Fruit fly (Drosophila melanogaster) whole organism, embryonic: ENCODE measurements around the gene CG8562.

ENCODE experiments used
- Blimp-1 ChIP-seq: fragments of 200-800 bp; sonication (Bioruptor generic); optimal IDR thresholded peaks from 3 replicates; lab custom pipeline; 2018; ENCODE audit warnings: missing biosample characterization, missing genetic modification characterization, mild to moderate bottlenecking, moderate library complexity, missing genetic modification reagents
- CG14014 ChIP-seq: fragments of 200-800 bp; sonication (Bioruptor generic); IDR thresholded peaks from 2 replicates; pipeline ENCODE4 v1.3.6; 2022; ENCODE audit warnings: missing biosample characterization, missing genetic modification characterization
- CG15073 ChIP-seq: fragments of 200-800 bp; sonication (Bioruptor generic); optimal IDR thresholded peaks from 2 replicates; lab custom pipeline; 2016; ENCODE audit warnings: missing biosample characterization, missing genetic modification characterization
- CG16815 ChIP-seq: fragments of 200-800 bp; sonication (Bioruptor generic); optimal IDR thresholded peaks from 3 replicates; lab custom pipeline; 2017; ENCODE audit warnings: missing biosample characterization, mild to moderate bottlenecking, missing genetic modification characterization
- CG17186 ChIP-seq: fragments of 200-800 bp; sonication (Bioruptor generic); optimal IDR thresholded peaks from 3 replicates; lab custom pipeline; 2017; ENCODE audit warnings: missing biosample characterization, missing genetic modification reagents, missing genetic modification characterization
- CG1832 ChIP-seq: fragments of 200-800 bp; sonication (Bioruptor generic); optimal IDR thresholded peaks from 2 replicates; lab custom pipeline; 2017; ENCODE audit warnings: missing biosample characterization, mild to moderate bottlenecking, missing genetic modification characterization, inconsistent platforms
- CG18619 ChIP-seq: fragments of 200-800 bp; sonication (Bioruptor generic); optimal IDR thresholded peaks from 3 replicates; lab custom pipeline; 2017; ENCODE audit warnings: missing biosample characterization, mild to moderate bottlenecking, missing genetic modification characterization
- CG2129 ChIP-seq: fragments of 200-800 bp; sonication (Bioruptor generic); IDR thresholded peaks from 2 replicates; pipeline ENCODE4 v1.3.6; 2022; ENCODE audit warnings: missing biosample characterization, missing genetic modification characterization; ENCODE audit not compliant: partially characterized antibody
- CG2199 ChIP-seq: fragments of 200-800 bp; sonication (Bioruptor generic); IDR thresholded peaks from 3 replicates; pipeline ENCODE4 v1.3.6; 2022; ENCODE audit warnings: missing biosample characterization, missing genetic modification characterization
- CG2202 ChIP-seq: fragments of 200-800 bp; sonication (Bioruptor generic); optimal IDR thresholded peaks from 2 replicates; lab custom pipeline; 2018; ENCODE audit warnings: missing biosample characterization, mild to moderate bottlenecking, missing genetic modification characterization
- CG2678 ChIP-seq: fragments of 200-800 bp; sonication (Bioruptor generic); optimal IDR thresholded peaks from 3 replicates; lab custom pipeline; 2019; ENCODE audit warnings: missing biosample characterization, mild to moderate bottlenecking, missing genetic modification characterization, moderate library complexity
- CG43689 ChIP-seq: fragments of 200-800 bp; sonication (Bioruptor generic); IDR thresholded peaks from 2 replicates; pipeline ENCODE4 v1.3.6; 2022; ENCODE audit warnings: missing biosample characterization, missing genetic modification characterization
- CG6175 ChIP-seq: fragments of 200-800 bp; sonication (Bioruptor generic); IDR thresholded peaks from 3 replicates; pipeline ENCODE4 v1.3.6; 2022; ENCODE audit warnings: missing biosample characterization, missing genetic modification characterization
- CG6683 ChIP-seq: fragments of 200-800 bp; sonication (Bioruptor generic); optimal IDR thresholded peaks from 2 replicates; lab custom pipeline; 2017; ENCODE audit warnings: missing biosample characterization, mild to moderate bottlenecking, missing genetic modification characterization, missing genetic modification reagents
- CG6689 ChIP-seq: fragments of 200-800 bp; sonication (Bioruptor generic); IDR thresholded peaks from 2 replicates; pipeline ENCODE4 v1.3.6; 2022; ENCODE audit warnings: missing biosample characterization, missing genetic modification characterization
- CG6791 ChIP-seq: fragments of 200-800 bp; sonication (Bioruptor generic); IDR thresholded peaks from 3 replicates; pipeline ENCODE4 v1.3.6; 2022; ENCODE audit warnings: missing biosample characterization, missing genetic modification characterization; ENCODE audit not compliant: partially characterized antibody
- CG8290 ChIP-seq, 3 experiments: fragments of 200-800 bp; sonication (Bioruptor generic); optimal IDR thresholded peaks; 2 replicates each; lab custom pipeline; 2016 to 2019; ENCODE audit warnings: missing biosample characterization in 3 of 3, missing genetic modification characterization in 3 of 3, mild to moderate bottlenecking in 2 of 3, moderate library complexity in 1 of 3
- CG8359 ChIP-seq: fragments of 200-800 bp; sonication (Bioruptor generic); optimal IDR thresholded peaks from 2 replicates; lab custom pipeline; 2017; ENCODE audit warnings: missing biosample characterization, mild to moderate bottlenecking, missing genetic modification characterization, borderline replicate concordance
- CG8388 ChIP-seq: fragments of 200-800 bp; sonication (Bioruptor generic); optimal IDR thresholded peaks from 2 replicates; lab custom pipeline; 2019; ENCODE audit warnings: missing biosample characterization, mild to moderate bottlenecking, missing genetic modification characterization, moderate library complexity
- Dbx ChIP-seq: fragments of 200-800 bp; sonication (Bioruptor generic); IDR thresholded peaks from 3 replicates; pipeline ENCODE4 v1.3.6; 2022; ENCODE audit warnings: missing biosample characterization, missing genetic modification characterization
- Drgx ChIP-seq: fragments of 200-800 bp; sonication (Bioruptor generic); IDR thresholded peaks from 2 replicates; pipeline ENCODE4 v1.3.6; 2022; ENCODE audit warnings: missing biosample characterization, missing genetic modification characterization
- Elba2 ChIP-seq: fragments of 200-800 bp; sonication (Bioruptor generic); optimal IDR thresholded peaks from 3 replicates; lab custom pipeline; 2016; ENCODE audit warnings: missing biosample characterization, missing genetic modification characterization
- Hand ChIP-seq: fragments of 200-800 bp; sonication (Bioruptor generic); optimal IDR thresholded peaks from 2 replicates; lab custom pipeline; 2017; ENCODE audit warnings: mild to moderate bottlenecking, missing biosample characterization, missing genetic modification reagents, missing genetic modification characterization
- Hey ChIP-seq: fragments of 200-800 bp; sonication (Bioruptor generic); optimal IDR thresholded peaks from 3 replicates; lab custom pipeline; 2018; ENCODE audit warnings: missing biosample characterization, mild to moderate bottlenecking, missing genetic modification characterization
- Lhr ChIP-seq: fragments of 200-800 bp; sonication (Bioruptor generic); optimal IDR thresholded peaks from 3 replicates; lab custom pipeline; 2017; ENCODE audit warnings: mild to moderate bottlenecking, missing biosample characterization, missing genetic modification reagents, missing genetic modification characterization
- Mad ChIP-seq: fragments of 200-800 bp; sonication (Bioruptor generic); optimal IDR thresholded peaks from 2 replicates; lab custom pipeline; 2016; ENCODE audit warnings: missing biosample characterization, missing genetic modification characterization
- Poxn ChIP-seq: fragments of 200-800 bp; sonication (Bioruptor generic); IDR thresholded peaks from 2 replicates; pipeline ENCODE4 v1.3.6; 2022; ENCODE audit warnings: missing biosample characterization, missing genetic modification characterization
- Six4 ChIP-seq: fragments of 200-800 bp; sonication (Bioruptor generic); optimal IDR thresholded peaks from 2 replicates; lab custom pipeline; 2016; ENCODE audit warnings: missing biosample characterization, missing genetic modification characterization
- Sox100B ChIP-seq: fragments of 200-800 bp; sonication (Bioruptor generic); optimal IDR thresholded peaks from 3 replicates; lab custom pipeline; 2018; ENCODE audit warnings: missing biosample characterization, mild to moderate bottlenecking, missing genetic modification characterization
- Vsx1 ChIP-seq: fragments of 200-800 bp; sonication (Bioruptor generic); optimal IDR thresholded peaks from 2 replicates; lab custom pipeline; 2017; ENCODE audit warnings: missing biosample characterization, mild to moderate bottlenecking, missing genetic modification characterization, missing genetic modification reagents
- bbx ChIP-seq: fragments of 200-800 bp; sonication (Bioruptor generic); IDR thresholded peaks from 2 replicates; pipeline ENCODE4 v1.3.6; 2022; ENCODE audit warnings: missing biosample characterization, missing genetic modification characterization; ENCODE audit not compliant: partially characterized antibody
- bcd ChIP-seq: fragments of 200-800 bp; sonication (Bioruptor generic); optimal IDR thresholded peaks from 2 replicates; lab custom pipeline; 2017; ENCODE audit warnings: missing biosample characterization, mild to moderate bottlenecking, missing genetic modification characterization
- chif ChIP-seq, 2 experiments: fragments of 200-800 bp; sonication (Bioruptor generic); optimal IDR thresholded peaks; 3 replicates each; lab custom pipeline; 2016; ENCODE audit warnings: missing biosample characterization in 2 of 2, missing genetic modification characterization in 2 of 2
- chm ChIP-seq: fragments of 200-800 bp; sonication (Bioruptor generic); IDR thresholded peaks from 2 replicates; pipeline ENCODE4 v1.3.6; 2022; ENCODE audit warnings: missing biosample characterization, missing genetic modification characterization
- ci ChIP-seq: fragments of 200-800 bp; sonication (Bioruptor generic); IDR thresholded peaks from 3 replicates; pipeline ENCODE4 v1.3.6; 2022; ENCODE audit warnings: missing biosample characterization, missing genetic modification characterization
- dimm ChIP-seq: fragments of 200-800 bp; sonication (Bioruptor generic); IDR thresholded peaks from 2 replicates; pipeline ENCODE4 v1.3.6; 2022; ENCODE audit warnings: missing biosample characterization, missing genetic modification characterization
- gsb ChIP-seq: fragments of 200-800 bp; sonication (Bioruptor generic); IDR thresholded peaks from 2 replicates; pipeline ENCODE4 v1.3.6; 2022; ENCODE audit warnings: missing biosample characterization, missing genetic modification characterization
- inv ChIP-seq: fragments of 200-800 bp; sonication (Bioruptor generic); IDR thresholded peaks from 2 replicates; pipeline ENCODE4 v1.3.6; 2022; ENCODE audit warnings: missing biosample characterization, missing genetic modification characterization; ENCODE audit not compliant: partially characterized antibody
- jumu ChIP-seq: fragments of 200-800 bp; sonication (Bioruptor generic); optimal IDR thresholded peaks from 3 replicates; lab custom pipeline; 2016; ENCODE audit warnings: missing biosample characterization, missing genetic modification characterization
- kah ChIP-seq: fragments of 200-800 bp; sonication (Bioruptor generic); optimal IDR thresholded peaks from 2 replicates; lab custom pipeline; 2018; ENCODE audit warnings: missing biosample characterization, mild to moderate bottlenecking, missing genetic modification characterization
- org-1 ChIP-seq: fragments of 200-800 bp; sonication (Bioruptor generic); optimal IDR thresholded peaks from 2 replicates; lab custom pipeline; 2017; ENCODE audit warnings: missing biosample characterization, missing genetic modification characterization
- pb ChIP-seq: fragments of 200-800 bp; sonication (Bioruptor generic); optimal IDR thresholded peaks from 3 replicates; lab custom pipeline; 2016; ENCODE audit warnings: missing biosample characterization, missing genetic modification characterization
- peb ChIP-seq: fragments of 200-800 bp; sonication (Bioruptor generic); IDR thresholded peaks from 2 replicates; pipeline ENCODE4 v1.3.6; 2022; ENCODE audit warnings: missing biosample characterization, missing genetic modification characterization
- ranshi ChIP-seq: fragments of 200-800 bp; sonication (Bioruptor generic); IDR thresholded peaks from 2 replicates; pipeline ENCODE4 v1.3.6; 2022; ENCODE audit warnings: missing biosample characterization, missing genetic modification characterization
- scrt ChIP-seq: fragments of 200-800 bp; sonication (Bioruptor generic); optimal IDR thresholded peaks from 2 replicates; lab custom pipeline; 2018; ENCODE audit warnings: missing biosample characterization, mild to moderate bottlenecking, missing genetic modification characterization, moderate library complexity
- sens ChIP-seq: fragments of 200-800 bp; sonication (Bioruptor generic); peaks from one replicate; lab custom pipeline; 2016; ENCODE audit warnings: missing biosample characterization, missing genetic modification characterization
- trh ChIP-seq: fragments of 200-800 bp; sonication (Bioruptor generic); optimal IDR thresholded peaks from 2 replicates; lab custom pipeline; 2016; ENCODE audit warnings: missing biosample characterization, missing genetic modification characterization
- usp ChIP-seq: fragments of >200 bp; optimal IDR thresholded peaks from 2 replicates; lab custom pipeline; 2017; ENCODE audit warnings: missing biosample characterization, missing genetic modification characterization

CG8562 gene

DNA sequence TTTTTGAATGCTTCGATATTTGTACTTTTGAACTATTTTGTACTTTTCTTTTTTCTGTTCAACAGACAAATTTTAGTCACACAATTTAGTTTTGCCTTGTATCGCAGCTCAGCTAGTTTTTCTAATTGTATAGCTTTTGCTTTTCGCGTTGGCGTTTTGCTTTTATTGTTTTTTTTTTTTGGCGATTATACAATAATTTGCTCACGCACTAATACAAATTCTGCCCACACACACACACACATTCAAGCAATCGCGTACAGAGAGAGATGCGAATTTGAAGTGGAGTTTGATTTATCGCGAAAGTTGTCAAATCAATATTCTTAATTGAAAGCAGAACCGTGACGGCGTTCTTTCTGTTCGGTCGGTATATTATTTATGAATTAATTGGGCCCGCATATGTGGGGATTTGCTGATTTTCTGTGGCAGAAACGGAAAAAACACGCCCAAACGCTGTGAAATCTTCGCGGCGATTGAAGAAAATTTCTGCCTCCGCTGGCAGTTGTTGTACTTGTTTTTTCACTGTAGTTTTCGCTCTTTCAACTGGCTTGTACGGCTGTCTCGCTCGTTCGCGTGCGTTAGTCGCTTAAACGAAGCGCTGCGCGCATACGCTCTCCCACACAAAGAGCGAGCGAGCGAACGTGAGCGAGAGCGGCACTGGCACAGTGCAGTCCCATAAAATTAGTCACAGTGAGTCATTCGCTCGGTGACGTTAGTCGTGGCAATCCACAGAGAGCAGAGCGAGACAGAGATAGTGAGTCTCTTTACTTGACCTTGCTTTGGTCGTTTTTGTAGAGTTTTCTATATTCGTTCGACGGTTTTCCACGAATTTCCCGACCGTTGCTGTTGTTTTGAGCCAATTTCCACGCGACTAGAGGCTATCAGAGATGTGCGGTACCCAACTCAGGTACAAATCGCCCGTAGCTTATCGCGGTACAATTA is 36.9 kb downstream of the CG8562 start, which contains the start of gene Rac2 (continued):
- TF ChIP-seq CG15073 (GFP tag; lab: Kevin White, UChicago), result peak; percentile 100
- no peak for TF ChIP-seq CG17186 (GFP tag; lab: Kevin White, UChicago)
- TF ChIP-seq Blimp-1 (GFP tag; lab: Kevin White, UChicago), result no peak
- peak; percentile 22 for TF ChIP-seq CG8359
- 0 out of 2 replicates have a peak, but pooled peaks have one; percentile 4 for TF ChIP-seq ranshi
- no peak for TF ChIP-seq CG43689 (GFP tag; lab: Robert Waterston, UW)
- TF ChIP-seq CG6683, result no peak
- TF ChIP-seq CG2199 (GFP tag; lab: Robert Waterston, UW), result peak; percentile 88; the same call in 2 of the 3 replicates
- 0 out of 3 replicates have a peak, but pooled peaks have one; percentile 59 for TF ChIP-seq ci
- no peak for TF ChIP-seq CG8290 (GFP tag; optimal IDR thresholded peaks at IDR 0.05; lab: Kevin White, UChicago)
- TF ChIP-seq CG8290 (tag; optimal IDR thresholded peaks at IDR 0.05; lab: Kevin White, UChicago), result peak; percentile 10 to 44
- TF ChIP-seq CG2129 (GFP tag; lab: Robert Waterston, UW), result no peak
- no peak for TF ChIP-seq usp (GFP tag; lab: Kevin White, UChicago)
- peak; percentile 23 for TF ChIP-seq kah (GFP tag; lab: Kevin White, UChicago)
- TF ChIP-seq trh, result no peak
- no peak for TF ChIP-seq CG6689 (GFP tag; lab: Robert Waterston, UW)
- no peak for TF ChIP-seq pb (GFP tag; lab: Kevin White, UChicago)
- 0 out of 2 replicates have a peak, but pooled peaks have one; percentile 9 for TF ChIP-seq CG14014 (GFP tag; lab: Robert Waterston, UW)
- TF ChIP-seq peb (GFP tag; lab: Robert Waterston, UW), result no peak
- no peak for TF ChIP-seq Poxn (GFP tag; lab: Robert Waterston, UW)
- TF ChIP-seq CG18619, result no peak
- TF ChIP-seq chm (GFP tag; lab: Robert Waterston, UW), result peak; percentile 49
- no peak for TF ChIP-seq Lhr (GFP tag; lab: Kevin White, UChicago)
- TF ChIP-seq org-1 (GFP tag; lab: Kevin White, UChicago), result no peak
- TF ChIP-seq CG6791 (GFP tag; lab: Robert Waterston, UW), result peak; percentile 57; the same call in 1 of the 3 replicates
- peak; percentile 24 for TF ChIP-seq CG2678 (tag; lab: Kevin White, UChicago)
- no peak for TF ChIP-seq CG16815 (GFP tag; lab: Kevin White, UChicago)
- TF ChIP-seq Drgx (GFP tag; lab: Robert Waterston, UW), result peak; percentile 22
- TF ChIP-seq jumu (GFP tag; lab: Kevin White, UChicago), result no peak
- TF ChIP-seq inv (GFP tag; lab: Robert Waterston, UW), result peak; percentile 21; the same call in 1 of the 2 replicates
- peak; percentile 95 for TF ChIP-seq CG1832 (GFP tag; lab: Kevin White, UChicago)
- TF ChIP-seq Mad, result no peak
- TF ChIP-seq Dbx (GFP tag; lab: Robert Waterston, UW), result peak; percentile 53; the same call in 1 of the 3 replicates
- no peak for TF ChIP-seq Elba2
- peak; percentile 86 for TF ChIP-seq sens
- TF ChIP-seq scrt (GFP tag; lab: Kevin White, UChicago), result no peak
- peak; percentile 58 for TF ChIP-seq Vsx1 (GFP tag; lab: Kevin White, UChicago)
- TF ChIP-seq Six4 (GFP tag; lab: Kevin White, UChicago), result no peak
- TF ChIP-seq gsb, result 0 out of 2 replicates have a peak, but pooled peaks have one; percentile 7
- no peak for TF ChIP-seq bcd
- no peak for TF ChIP-seq CG8388 (GFP tag; lab: Kevin White, UChicago)
- TF ChIP-seq dimm (GFP tag; lab: Robert Waterston, UW), result no peak
- TF ChIP-seq Sox100B (GFP tag; lab: Kevin White, UChicago), result no peak
- TF ChIP-seq Hand (GFP tag; lab: Kevin White, UChicago), result no peak
- no peak for TF ChIP-seq chif (GFP tag; optimal IDR thresholded peaks at IDR 0.05; lab: Kevin White, UChicago)
- peak; percentile 54 for TF ChIP-seq bbx (GFP tag; lab: Robert Waterston, UW)
- no peak for TF ChIP-seq Hey
- TF ChIP-seq CG2202 (tag; lab: Kevin White, UChicago), result peak; percentile 20
- TF ChIP-seq CG6175 (GFP tag; lab: Robert Waterston, UW), result no peak
